Fruit fly (Drosophila melanogaster) whole organism, embryonic: ENCODE data around the gene klar.

ENCODE experiments used
- Awh ChIP-seq: fragments of 200-800 bp; sonication (Bioruptor generic); IDR thresholded peaks from 2 replicates; pipeline ENCODE4, ENCODE4 v1.3.6; 2022; ENCODE audit warnings: missing biosample characterization, missing genetic modification characterization
- C15 ChIP-seq: fragments of 200-800 bp; sonication (Bioruptor generic); IDR thresholded peaks from 3 replicates; pipeline ENCODE4 v1.3.6; 2022; ENCODE audit warnings: missing biosample characterization, missing genetic modification characterization
- CG1024 ChIP-seq: fragments of 200-800 bp; sonication (Bioruptor generic); IDR thresholded peaks from 2 replicates; pipeline ENCODE4 v1.3.6; 2022; ENCODE audit warnings: missing biosample characterization, missing genetic modification characterization
- CG10366 ChIP-seq: fragments of 200-800 bp; sonication (Bioruptor generic); IDR thresholded peaks from 2 replicates; pipeline ENCODE4 v1.3.6; 2022; ENCODE audit warnings: missing biosample characterization, missing genetic modification characterization
- CG10462 ChIP-seq: fragments of 200-800 bp; sonication (Bioruptor generic); optimal IDR thresholded peaks from 2 replicates; lab custom pipeline; 2016; ENCODE audit warnings: missing biosample characterization, missing genetic modification characterization
- CG12155 ChIP-seq: fragments of 200-800 bp; sonication (Bioruptor generic); optimal IDR thresholded peaks from 3 replicates; lab custom pipeline; 2016; ENCODE audit warnings: missing biosample characterization, missing genetic modification characterization
- CG12942 ChIP-seq: fragments of 200-800 bp; sonication (Bioruptor generic); optimal IDR thresholded peaks from 3 replicates; lab custom pipeline; 2016; ENCODE audit warnings: missing biosample characterization, missing genetic modification characterization
- CG14667 ChIP-seq: fragments of 200-800 bp; sonication (Bioruptor generic); IDR thresholded peaks from 2 replicates; pipeline ENCODE4 v1.3.6; 2022; ENCODE audit warnings: missing biosample characterization, missing genetic modification characterization
- CG18262 ChIP-seq: fragments of 200-800 bp; optimal IDR thresholded peaks from 3 replicates; lab custom pipeline; 2019; ENCODE audit warnings: missing biosample characterization, mild to moderate bottlenecking, missing genetic modification characterization, moderate library complexity
- CG1832 ChIP-seq: fragments of 200-800 bp; sonication (Bioruptor generic); optimal IDR thresholded peaks from 2 replicates; lab custom pipeline; 2017; ENCODE audit warnings: missing biosample characterization, mild to moderate bottlenecking, missing genetic modification characterization, inconsistent platforms
- CG4854 ChIP-seq: fragments of 200-800 bp; sonication (Bioruptor generic); optimal IDR thresholded peaks from 2 replicates; lab custom pipeline; 2016; ENCODE audit warnings: missing biosample characterization, missing genetic modification characterization, inconsistent platforms
- CG6654 ChIP-seq: fragments of 200-800 bp; sonication (Bioruptor generic); optimal IDR thresholded peaks from 2 replicates; lab custom pipeline; 2017; ENCODE audit warnings: missing biosample characterization, mild to moderate bottlenecking, missing genetic modification characterization
- Deaf1 ChIP-seq: fragments of 200-800 bp; optimal IDR thresholded peaks from 3 replicates; lab custom pipeline; 2019; ENCODE audit warnings: missing biosample characterization, mild to moderate bottlenecking, missing genetic modification characterization, moderate library complexity
- Ets65A ChIP-seq: fragments of 200-800 bp; sonication (Bioruptor generic); peaks from one replicate; lab custom pipeline; 2016; ENCODE audit warnings: missing biosample characterization, missing genetic modification characterization
- Ets97D ChIP-seq: fragments of 200-800 bp; sonication (Bioruptor generic); optimal IDR thresholded peaks from 3 replicates; lab custom pipeline; 2016; ENCODE audit warnings: missing biosample characterization, missing genetic modification characterization
- GATAe ChIP-seq: fragments of 200-800 bp; sonication (Bioruptor generic); conservative IDR thresholded peaks from 2 replicates; pipeline ENCODE4 v1.3.6; 2022; ENCODE audit warnings: missing biosample characterization, missing genetic modification characterization
- Hsf ChIP-seq: fragments of 200-800 bp; sonication (Bioruptor generic); optimal IDR thresholded peaks from 3 replicates; lab custom pipeline; 2016; ENCODE audit warnings: missing biosample characterization, missing genetic modification characterization
- MESR4 ChIP-seq: fragments of 200-800 bp; sonication (Bioruptor generic); optimal IDR thresholded peaks from 2 replicates; lab custom pipeline; 2018; ENCODE audit warnings: missing biosample characterization, mild to moderate bottlenecking, missing genetic modification characterization, moderate library complexity
- Med ChIP-seq: fragments of 200-800 bp; sonication (Bioruptor generic); peaks from one replicate; lab custom pipeline; 2016; ENCODE audit warnings: missing biosample characterization, missing genetic modification characterization, mild to moderate bottlenecking, inconsistent platforms, moderate library complexity
- Oli ChIP-seq: fragments of 200-800 bp; sonication (Bioruptor generic); optimal IDR thresholded peaks from 2 replicates; lab custom pipeline; 2018; ENCODE audit warnings: missing biosample characterization, mild to moderate bottlenecking, missing genetic modification characterization, moderate library complexity
- Rx ChIP-seq: fragments of 200-800 bp; sonication (Bioruptor generic); IDR thresholded peaks from 2 replicates; pipeline ENCODE4 v1.3.6; 2022; ENCODE audit warnings: missing biosample characterization, missing genetic modification characterization
- Six4 ChIP-seq: fragments of 200-800 bp; sonication (Bioruptor generic); optimal IDR thresholded peaks from 2 replicates; lab custom pipeline; 2016; ENCODE audit warnings: missing biosample characterization, missing genetic modification characterization
- Sox102F ChIP-seq: fragments of 200-800 bp; sonication (Bioruptor generic); optimal IDR thresholded peaks from 2 replicates; lab custom pipeline; 2018; ENCODE audit warnings: missing biosample characterization, mild to moderate bottlenecking, missing genetic modification characterization, moderate library complexity
- TFAM ChIP-seq: fragments of 200-800 bp; sonication (Bioruptor generic); optimal IDR thresholded peaks from 2 replicates; lab custom pipeline; 2017; ENCODE audit warnings: missing biosample characterization, missing genetic modification characterization, inconsistent platforms
- Usf ChIP-seq: fragments of 200-800 bp; sonication (Bioruptor generic); optimal IDR thresholded peaks from 2 replicates; lab custom pipeline; 2017; ENCODE audit warnings: missing genotype, missing biosample characterization, missing genetic modification characterization
- amos ChIP-seq: fragments of 200-800 bp; sonication (Bioruptor generic); IDR thresholded peaks from 2 replicates; pipeline ENCODE4 v1.3.6; 2022; ENCODE audit warnings: missing biosample characterization, missing genetic modification characterization; ENCODE audit not compliant: partially characterized antibody
- ash1 ChIP-seq: fragments of 200-800 bp; sonication (Bioruptor generic); optimal IDR thresholded peaks from 2 replicates; lab custom pipeline; 2018; ENCODE audit warnings: missing biosample characterization, mild to moderate bottlenecking, missing genetic modification characterization
- cad ChIP-seq: fragments of >200 bp; optimal IDR thresholded peaks from 2 replicates; lab custom pipeline; 2017; ENCODE audit warnings: missing biosample characterization, missing genetic modification characterization
- chinmo ChIP-seq: fragments of 200-800 bp; sonication (Bioruptor generic); IDR thresholded peaks from 4 replicates; pipeline ENCODE4 v1.3.6; 2022; ENCODE audit warnings: missing biosample characterization, missing genetic modification characterization; ENCODE audit not compliant: partially characterized antibody
- crc ChIP-seq: fragments of 200-800 bp; sonication (Bioruptor generic); optimal IDR thresholded peaks from 2 replicates; lab custom pipeline; 2016; ENCODE audit warnings: missing biosample characterization, missing genetic modification characterization
- crol ChIP-seq: fragments of 200-800 bp; sonication (Bioruptor generic); IDR thresholded peaks from 2 replicates; pipeline ENCODE4 v1.3.6; 2022; ENCODE audit warnings: missing biosample characterization, missing genetic modification characterization
- eve ChIP-seq, 2 experiments: fragments of >200 bp; optimal IDR thresholded peaks; 2 replicates each; lab custom pipeline; 2017; ENCODE audit warnings: missing biosample characterization in 2 of 2, missing genetic modification characterization in 2 of 2
- exex ChIP-seq: fragments of 200-800 bp; sonication (Bioruptor generic); optimal IDR thresholded peaks from 4 replicates; lab custom pipeline; 2018; ENCODE audit warnings: missing biosample characterization, mild to moderate bottlenecking, missing genetic modification characterization, moderate library complexity
- ftz-f1 ChIP-seq: fragments of 200-800 bp; sonication (Bioruptor generic); optimal IDR thresholded peaks from 2 replicates; lab custom pipeline; 2016; ENCODE audit warnings: missing biosample characterization, missing genetic modification characterization
- gfzf ChIP-seq: fragments of 200-800 bp; sonication (Bioruptor generic); optimal IDR thresholded peaks from 2 replicates; lab custom pipeline; 2016; ENCODE audit warnings: missing biosample characterization, mild to moderate bottlenecking, missing genetic modification characterization, moderate library complexity
- grn ChIP-seq: fragments of 200-800 bp; sonication (Bioruptor generic); optimal IDR thresholded peaks from 3 replicates; lab custom pipeline; 2017; ENCODE audit warnings: missing biosample characterization, missing genetic modification characterization
- lov ChIP-seq, 2 experiments: fragments of 200-800 bp in 1 of 2; fragments of >200 bp in 1 of 2; sonication (Bioruptor generic) in 1 of 2; IDR thresholded peaks in 1 of 2; optimal IDR thresholded peaks in 1 of 2; 2 replicates in 1 of 2; 3 replicates in 1 of 2; pipeline versions ENCODE4 v1.3.6 to Lab custom; 2017 to 2022; ENCODE audit warnings: missing biosample characterization in 1 of 2, missing genetic modification characterization in 1 of 2
- mirr ChIP-seq: fragments of 200-800 bp; sonication (Bioruptor generic); optimal IDR thresholded peaks from 3 replicates; lab custom pipeline; 2018; ENCODE audit warnings: missing biosample characterization, mild to moderate bottlenecking, missing genetic modification characterization
- p53 ChIP-seq: fragments of 200-800 bp; sonication (Bioruptor generic); optimal IDR thresholded peaks from 2 replicates; lab custom pipeline; 2016; ENCODE audit warnings: missing biosample characterization, missing genetic modification characterization
- row ChIP-seq: fragments of 200-800 bp; sonication (Bioruptor generic); IDR thresholded peaks from 3 replicates; pipeline ENCODE4 v1.3.6; 2022; ENCODE audit warnings: missing biosample characterization, missing genetic modification characterization
- sc ChIP-seq, 3 experiments: fragments of >200 bp in 2 of 3; fragments of 200-800 bp in 1 of 3; sonication (Bioruptor generic) in 1 of 3; optimal IDR thresholded peaks; 2 replicates in 2 of 3; 3 replicates in 1 of 3; lab custom pipeline; 2017; ENCODE audit warnings: mild to moderate bottlenecking in 1 of 3, missing biosample characterization in 1 of 3, missing genetic modification characterization in 1 of 3, missing genetic modification reagents in 1 of 3
- sens ChIP-seq: fragments of 200-800 bp; sonication (Bioruptor generic); peaks from one replicate; lab custom pipeline; 2016; ENCODE audit warnings: missing biosample characterization, missing genetic modification characterization
- stc ChIP-seq: fragments of 200-800 bp; sonication (Bioruptor generic); IDR thresholded peaks from 2 replicates; pipeline ENCODE4 v1.3.6; 2022; ENCODE audit warnings: missing biosample characterization, missing genetic modification characterization
- sug ChIP-seq: fragments of 200-800 bp; optimal IDR thresholded peaks from 2 replicates; lab custom pipeline; 2019; ENCODE audit warnings: missing biosample characterization, mild to moderate bottlenecking, missing genetic modification characterization, moderate library complexity
- tx ChIP-seq: fragments of 200-800 bp; sonication (Bioruptor generic); optimal IDR thresholded peaks from 2 replicates; lab custom pipeline; 2016; ENCODE audit warnings: missing biosample characterization, missing genetic modification characterization
- zfh1 ChIP-seq: fragments of 200-800 bp; sonication (Bioruptor generic); IDR thresholded peaks from 3 replicates; pipeline ENCODE4 v1.3.6; 2022; ENCODE audit warnings: missing biosample characterization, missing genetic modification characterization

klar gene

DNA sequence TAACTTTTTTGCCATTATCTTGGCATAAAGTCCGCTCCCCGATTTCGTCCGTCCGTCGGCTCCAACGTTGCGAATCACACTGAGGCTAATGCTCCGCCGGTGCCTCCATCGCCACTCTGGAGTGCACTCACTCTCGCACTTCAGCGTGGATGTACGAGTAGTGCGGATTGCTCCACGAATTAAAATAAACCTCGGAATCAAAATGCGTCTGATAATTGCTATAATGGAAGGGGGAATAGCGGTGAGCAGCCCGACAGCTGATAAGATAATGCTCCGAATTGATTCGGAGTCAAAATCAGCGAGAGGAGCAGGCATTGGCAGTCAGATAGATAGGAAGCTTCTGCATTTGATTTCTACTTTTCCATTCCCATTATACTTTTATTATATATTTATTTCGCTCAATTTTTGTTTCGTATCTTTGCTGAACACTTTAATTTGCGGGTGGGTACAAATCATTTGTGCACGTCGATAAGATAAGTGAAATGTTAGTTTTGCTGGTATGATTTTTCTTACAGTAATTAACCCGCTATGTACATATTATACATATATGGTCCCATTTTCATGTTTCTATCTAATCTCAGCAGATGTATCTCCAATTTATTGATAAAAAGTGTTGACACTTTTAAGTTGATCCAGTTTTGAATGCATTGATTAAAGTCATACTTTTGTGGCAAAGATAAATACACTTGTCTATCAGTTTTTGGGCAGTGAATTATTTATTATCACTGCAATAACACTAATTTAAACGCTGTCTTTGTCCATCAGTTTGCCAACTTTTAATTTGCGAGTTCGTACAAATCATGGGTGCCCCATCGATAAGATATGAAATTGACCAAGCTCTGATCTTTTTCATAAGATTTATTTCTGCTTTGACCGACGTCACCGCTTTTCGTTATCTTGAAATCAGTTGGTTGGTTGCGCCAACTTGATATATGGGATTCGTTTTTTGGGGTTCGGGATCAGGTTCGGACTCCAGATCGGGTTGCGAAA is 92.1 kb downstream of the klar start:
- TF ChIP-seq amos (GFP tag; lab: Robert Waterston, UW): no peak
- TF ChIP-seq Usf (GFP tag; lab: Kevin White, UChicago): no peak
- TF ChIP-seq zfh1 (GFP tag; lab: Robert Waterston, UW): no peak
- TF ChIP-seq exex (tag; lab: Kevin White, UChicago): peak; percentile 90
- no peak for TF ChIP-seq CG14667 (GFP tag; lab: Robert Waterston, UW)
- no peak for TF ChIP-seq row (GFP tag; lab: Robert Waterston, UW)
- TF ChIP-seq crol (GFP tag; lab: Robert Waterston, UW): peak; percentile 38; the same call in 1 of the 2 replicates
- TF ChIP-seq CG10462 (GFP tag; lab: Kevin White, UChicago): no peak
- TF ChIP-seq sc (optimal IDR thresholded peaks at IDR 0.05; lab: Kevin White, UChicago): no peak
- no peak for TF ChIP-seq sc (GFP tag; optimal IDR thresholded peaks at IDR 0.05; lab: Kevin White, UChicago)
- no peak for TF ChIP-seq Sox102F
- no peak for TF ChIP-seq CG10366 (GFP tag; lab: Robert Waterston, UW)
- no peak for TF ChIP-seq stc (GFP tag; lab: Robert Waterston, UW)
- no peak for TF ChIP-seq eve (GFP tag; optimal IDR thresholded peaks at IDR 0.05; lab: Kevin White, UChicago)
- TF ChIP-seq Deaf1 (tag; lab: Kevin White, UChicago): peak; percentile 6
- peak; percentile 55 for TF ChIP-seq mirr (GFP tag; lab: Kevin White, UChicago)
- no peak for TF ChIP-seq Oli (tag; lab: Kevin White, UChicago)
- TF ChIP-seq TFAM: no peak
- TF ChIP-seq gfzf (GFP tag; lab: Kevin White, UChicago): no peak
- no peak for TF ChIP-seq Hsf (GFP tag; lab: Kevin White, UChicago)
- TF ChIP-seq sug (tag; lab: Kevin White, UChicago): peak; percentile 22
- no peak for TF ChIP-seq CG4854
- TF ChIP-seq Six4 (GFP tag; lab: Kevin White, UChicago): no peak
- TF ChIP-seq GATAe: peak; percentile 68
- TF ChIP-seq p53 (GFP tag; lab: Kevin White, UChicago): no peak
- no peak for TF ChIP-seq CG1024 (GFP tag; lab: Robert Waterston, UW)
- no peak for TF ChIP-seq CG12942
- TF ChIP-seq grn (GFP tag; lab: Kevin White, UChicago): peak; percentile 18
- TF ChIP-seq chinmo: peak; percentile 61; the same call in 1 of the 4 replicates
- no peak for TF ChIP-seq crc (GFP tag; lab: Kevin White, UChicago)
- TF ChIP-seq CG12155 (GFP tag; lab: Kevin White, UChicago): no peak
- no peak for TF ChIP-seq Rx
- TF ChIP-seq MESR4: no peak
- no peak for TF ChIP-seq tx (GFP tag; lab: Kevin White, UChicago)
- TF ChIP-seq ash1 (GFP tag; lab: Kevin White, UChicago): no peak

- TF ChIP-seq CG18262 (no peak), lov (optimal IDR thresholded peaks at IDR 0.05; lab: Kevin White, UChicago) (no peak), lov (GFP tag; IDR thresholded peaks at IDR 0.05; lab: Robert Waterston, UW) (no peak), Awh (GFP tag; lab: Robert Waterston, UW) (no peak), cad (GFP tag; lab: Kevin White, UChicago) (peak; percentile 6), sens (GFP tag; lab: Kevin White, UChicago) (peak; percentile 8), CG1832 (GFP tag; lab: Kevin White, UChicago) (peak; percentile 44), Ets65A (peak; percentile 87), CG6654 (peak; percentile 89), Med (GFP tag; lab: Kevin White, UChicago) (peak; percentile 5), C15 (no peak), ftz-f1 (GFP tag; lab: Kevin White, UChicago) (peak; percentile 29), Ets97D (GFP tag; lab: Kevin White, UChicago) (no peak)
These were observed 93.2 kb downstream of the klar start for dm6 chr3L:447249-447648.
